Worm (Caenorhabditis elegans): Measurements from ENCODE around the gene idpp-15.

Gene idpp-15

ce11 chrIII:8555682-8556081, 30.8 kb downstream of the idpp-15 start:
- TF ChIP-seq ceh-18 (tag; optimal IDR thresholded peaks at IDR 0.05) (no peak), pat-9 (tag; optimal IDR thresholded peaks at IDR 0.05) (no peak), ceh-22 (tag; optimal IDR thresholded peaks at IDR 0.05) (no peak), lim-6 (tag; optimal IDR thresholded peaks at IDR 0.05) (no peak), hlh-15 (tag; optimal IDR thresholded peaks at IDR 0.05) (no peak), hlh-8 (tag; optimal IDR thresholded peaks at IDR 0.05) (no peak), pax-1 (tag; optimal IDR thresholded peaks at IDR 0.05) (no peak)

DNA sequence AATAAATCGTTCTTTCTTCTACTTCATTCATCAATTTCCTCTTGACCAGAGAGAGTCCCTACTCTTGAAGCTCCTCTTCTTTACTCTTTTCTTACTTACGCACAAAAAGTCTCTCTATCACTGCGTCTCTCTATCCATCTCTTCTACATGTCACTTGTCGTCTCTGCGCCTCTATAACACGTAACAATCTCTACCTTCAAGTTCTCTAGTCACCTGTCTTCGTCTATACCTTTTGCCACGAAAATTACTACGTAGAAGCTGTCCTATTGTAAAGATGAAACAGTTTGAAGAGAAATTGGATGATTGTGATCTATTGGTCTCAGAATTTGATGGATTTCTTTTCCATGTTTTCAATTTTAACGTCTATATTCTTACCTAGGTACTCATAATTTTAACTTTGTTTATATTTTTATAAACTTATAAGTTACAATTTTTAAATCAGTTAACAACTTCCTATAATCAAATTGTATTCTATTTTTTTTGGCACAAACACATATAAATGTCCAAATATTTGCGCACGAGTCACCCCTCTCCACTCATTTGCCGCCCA, 32.0 kb downstream of the idpp-15 start, which contains the start of gene C02D5.2:
Gene C02D5.2, plus strand, starts transcription at position 500 of the 550 bp plus-strand sequence.
- TF ChIP-seq C08G9.2 (tag; optimal IDR thresholded peaks at IDR 0.05) (no peak), pax-1 (tag; optimal IDR thresholded peaks at IDR 0.05) (no peak), K09A11.1 (tag; optimal IDR thresholded peaks at IDR 0.05; ENCODE audit: insufficient read depth) (no peak), unc-3 (GFP tag; conservative IDR thresholded peaks at IDR 0.05) (no peak), unc-3 (tag; optimal IDR thresholded peaks at IDR 0.05) (no peak), elt-4 (tag; optimal IDR thresholded peaks at IDR 0.05) (no peak), sdc-2 (tag; optimal IDR thresholded peaks at IDR 0.05) (no peak), ceh-6 (GFP tag; optimal IDR thresholded peaks at IDR 0.05) (no peak), F13H6.1 (tag; optimal IDR thresholded peaks at IDR 0.05) (no peak), tbx-2 (tag; optimal IDR thresholded peaks at IDR 0.05) (no peak), pag-3 (tag; optimal IDR thresholded peaks at IDR 0.05; ENCODE audit: borderline replicate concordance) (no peak), ceh-31 (tag; optimal IDR thresholded peaks at IDR 0.05) (peak; percentile 12), Y22D7AL.16 (tag; optimal IDR thresholded peaks at IDR 0.05) (no peak), lim-6 (tag; optimal IDR thresholded peaks at IDR 0.05) (no peak), ceh-45 (GFP tag; IDR thresholded peaks at IDR 0.05) (no peak), unc-55 (GFP tag; optimal IDR thresholded peaks at IDR 0.05) (peak; percentile 97), fax-1 (tag; optimal IDR thresholded peaks at IDR 0.05) (no peak), rnt-1 (tag; optimal IDR thresholded peaks at IDR 0.05) (peak; percentile 19), odd-2 (tag; optimal IDR thresholded peaks at IDR 0.05) (no peak), ahr-1 (tag; optimal IDR thresholded peaks at IDR 0.05) (no peak), syd-9 (tag; optimal IDR thresholded peaks at IDR 0.05) (no peak), ref-2 (tag; optimal IDR thresholded peaks at IDR 0.05) (no peak), fkh-6 (tag; optimal IDR thresholded peaks at IDR 0.05) (no peak), tbx-7 (tag; optimal IDR thresholded peaks at IDR 0.05) (no peak), hlh-6 (tag; optimal IDR thresholded peaks at IDR 0.05) (no peak), ceh-2 (tag; optimal IDR thresholded peaks at IDR 0.05) (no peak), pha-4 (tag; optimal IDR thresholded peaks at IDR 0.05) (no peak), hlh-13 (GFP tag; optimal IDR thresholded peaks at IDR 0.05) (no peak), ceh-34 (tag; optimal IDR thresholded peaks at IDR 0.05) (peak; percentile 35), nhr-232 (tag; optimal IDR thresholded peaks at IDR 0.05) (no peak), elt-2 (tag; optimal IDR thresholded peaks at IDR 0.05) (no peak), ttx-3 (tag; optimal IDR thresholded peaks at IDR 0.05) (no peak), pros-1 (tag; optimal IDR thresholded peaks at IDR 0.05) (no peak), hlh-30 (tag; optimal IDR thresholded peaks at IDR 0.05; ENCODE audit: insufficient read depth) (peak; percentile 12), che-1 (tag; optimal IDR thresholded peaks at IDR 0.05) (no peak), pat-9 (tag; optimal IDR thresholded peaks at IDR 0.05) (no peak), ceh-22 (tag; optimal IDR thresholded peaks at IDR 0.05) (no peak), npax-4 (tag; optimal IDR thresholded peaks at IDR 0.05) (no peak), nfya-1 (tag; optimal IDR thresholded peaks at IDR 0.05) (peak; percentile 28), unc-86 (tag; optimal IDR thresholded peaks at IDR 0.05) (no peak), gmeb-2 (tag; optimal IDR thresholded peaks at IDR 0.05) (no peak), pqm-1 (tag; optimal IDR thresholded peaks at IDR 0.05) (no peak), zip-5 (tag; optimal IDR thresholded peaks at IDR 0.05) (no peak), fkh-10 (GFP tag; optimal IDR thresholded peaks at IDR 0.05) (no peak), madf-2 (tag; optimal IDR thresholded peaks at IDR 0.05) (no peak), nhr-11 (tag; optimal IDR thresholded peaks at IDR 0.05) (no peak), hlh-15 (tag; optimal IDR thresholded peaks at IDR 0.05) (no peak), ceh-14 (tag; optimal IDR thresholded peaks at IDR 0.05) (no peak), T23F11.4 (GFP tag; optimal IDR thresholded peaks at IDR 0.05) (no peak), ceh-18 (tag; optimal IDR thresholded peaks at IDR 0.05) (no peak), hlh-8 (tag; optimal IDR thresholded peaks at IDR 0.05) (no peak)
